In genomic region chrIV:7402077-7402476, ce11 we compare ENCODE assay signal across 1 worm cellular context.
TF ChIP-seq lines count a peak whose summit lies in the region.

No protein-coding gene starts in this region.

TF ChIP-seq in whole organism, L4 larva, 104 proteins besides CTCF, POLR2A, EP300 and RAD21 (continued from another document):
- TF ChIP-seq pqm-1 (tag; optimal IDR thresholded peaks at IDR 0.05; lab: Kevin White, UChicago) (no peak), aly-2 (tag; optimal IDR thresholded peaks at IDR 0.05; lab: Kevin White, UChicago) (no peak), snpc-4 (tag; optimal IDR thresholded peaks at IDR 0.05; lab: Kevin White, UChicago) (no peak), lin-15B (tag; optimal IDR thresholded peaks at IDR 0.05; lab: Kevin White, UChicago) (no peak), lin-39 (tag; optimal IDR thresholded peaks at IDR 0.05; lab: Kevin White, UChicago) (no peak), mep-1 (tag; optimal IDR thresholded peaks at IDR 0.05; lab: Kevin White, UChicago) (peak; percentile 76), nhr-42 (GFP tag; IDR thresholded peaks at IDR 0.05; lab: Robert Waterston, UW) (no peak), Y105C5A.15 (GFP tag; IDR thresholded peaks at IDR 0.05; lab: Robert Waterston, UW) (no peak), ceh-44 (GFP tag; IDR thresholded peaks at IDR 0.05; lab: Robert Waterston, UW) (no peak), hlh-30 (tag; optimal IDR thresholded peaks at IDR 0.05; lab: Kevin White, UChicago; ENCODE audit: insufficient read depth) (peak; percentile 42), lir-3 (tag; optimal IDR thresholded peaks at IDR 0.05; lab: Kevin White, UChicago) (no peak), tag-97 (GFP tag; IDR thresholded peaks at IDR 0.05; lab: Robert Waterston, UW) (no peak), ZK546.5 (tag; optimal IDR thresholded peaks at IDR 0.05; lab: Kevin White, UChicago) (no peak), dmd-6 (GFP tag; IDR thresholded peaks at IDR 0.05; lab: Robert Waterston, UW) (peak; percentile 28; the same call in 1 of the 2 replicates), daf-16 (GFP tag; optimal IDR thresholded peaks at IDR 0.05; lab: Kevin White, UChicago) (no peak), daf-16 (tag; optimal IDR thresholded peaks at IDR 0.05; lab: Kevin White, UChicago) (no peak), ceh-28 (tag; optimal IDR thresholded peaks at IDR 0.05; lab: Kevin White, UChicago) (peak; percentile 56), F37D6.2 (tag; optimal IDR thresholded peaks at IDR 0.05; lab: Kevin White, UChicago) (peak; percentile 94), ceh-32 (tag; optimal IDR thresholded peaks at IDR 0.05; lab: Kevin White, UChicago; ENCODE audit: poor library complexity) (no peak), madf-9 (GFP tag; conservative IDR thresholded peaks at IDR 0.05; lab: Robert Waterston, UW) (no peak), F10B5.3 (tag; optimal IDR thresholded peaks at IDR 0.05; lab: Kevin White, UChicago) (no peak), arid-1 (GFP tag; conservative IDR thresholded peaks at IDR 0.05; lab: Robert Waterston, UW) (no peak), nhr-77 (tag; optimal IDR thresholded peaks at IDR 0.05; lab: Kevin White, UChicago) (no peak), F49E8.2 (tag; optimal IDR thresholded peaks at IDR 0.05; lab: Kevin White, UChicago; ENCODE audit: borderline replicate concordance) (no peak), set-16 (GFP tag; IDR thresholded peaks at IDR 0.05; lab: Robert Waterston, UW) (peak; percentile 97), dpl-1 (GFP tag; optimal IDR thresholded peaks at IDR 0.05; lab: Kevin White, UChicago) (peak; percentile 5), vab-7 (GFP tag; IDR thresholded peaks at IDR 0.05; lab: Robert Waterston, UW) (peak; percentile 61; the same call in 1 of the 2 replicates), mxl-3 (GFP tag; optimal IDR thresholded peaks at IDR 0.05; lab: Kevin White, UChicago) (no peak), hmg-1.1 (GFP tag; IDR thresholded peaks at IDR 0.05; lab: Robert Waterston, UW) (peak; percentile 86), ceh-82 (tag; optimal IDR thresholded peaks at IDR 0.05; lab: Kevin White, UChicago) (no peak), pha-4 (GFP tag; IDR thresholded peaks at IDR 0.05; lab: Robert Waterston, UW) (no peak), pha-4 (tag; optimal IDR thresholded peaks at IDR 0.05; lab: Kevin White, UChicago) (no peak), sdz-12 (GFP tag; optimal IDR thresholded peaks at IDR 0.05; lab: Kevin White, UChicago) (no peak), ctbp-1 (GFP tag; IDR thresholded peaks at IDR 0.05; lab: Robert Waterston, UW) (peak; percentile 88), ces-1 (GFP tag; optimal IDR thresholded peaks at IDR 0.05; lab: Kevin White, UChicago) (no peak), nhr-111 (GFP tag; optimal IDR thresholded peaks at IDR 0.05; lab: Kevin White, UChicago) (no peak), spr-1 (tag; optimal IDR thresholded peaks at IDR 0.05; lab: Kevin White, UChicago) (no peak), dmd-9 (GFP tag; IDR thresholded peaks at IDR 0.05; lab: Robert Waterston, UW) (no peak), nhr-41 (GFP tag; IDR thresholded peaks at IDR 0.05; lab: Robert Waterston, UW) (no peak), lim-7 (GFP tag; IDR thresholded peaks at IDR 0.05; lab: Robert Waterston, UW) (no peak), snpc-1.2 (GFP tag; IDR thresholded peaks at IDR 0.05; lab: Robert Waterston, UW) (no peak), ama-1 (optimal IDR thresholded peaks at IDR 0.05; lab: Kevin White, UChicago) (no peak), nhr-25 (tag; optimal IDR thresholded peaks at IDR 0.05; lab: Kevin White, UChicago; ENCODE audit: borderline replicate concordance, insufficient read depth) (no peak), zfp-3 (GFP tag; conservative IDR thresholded peaks at IDR 0.05; lab: Robert Waterston, UW) (no peak)
